Fruit fly (Drosophila melanogaster): Measurements from ENCODE around the gene Hira.
A peak's percentile ranks its signal among the peaks of the same experiment; 100 is the strongest.

The Hira gene

DNA sequence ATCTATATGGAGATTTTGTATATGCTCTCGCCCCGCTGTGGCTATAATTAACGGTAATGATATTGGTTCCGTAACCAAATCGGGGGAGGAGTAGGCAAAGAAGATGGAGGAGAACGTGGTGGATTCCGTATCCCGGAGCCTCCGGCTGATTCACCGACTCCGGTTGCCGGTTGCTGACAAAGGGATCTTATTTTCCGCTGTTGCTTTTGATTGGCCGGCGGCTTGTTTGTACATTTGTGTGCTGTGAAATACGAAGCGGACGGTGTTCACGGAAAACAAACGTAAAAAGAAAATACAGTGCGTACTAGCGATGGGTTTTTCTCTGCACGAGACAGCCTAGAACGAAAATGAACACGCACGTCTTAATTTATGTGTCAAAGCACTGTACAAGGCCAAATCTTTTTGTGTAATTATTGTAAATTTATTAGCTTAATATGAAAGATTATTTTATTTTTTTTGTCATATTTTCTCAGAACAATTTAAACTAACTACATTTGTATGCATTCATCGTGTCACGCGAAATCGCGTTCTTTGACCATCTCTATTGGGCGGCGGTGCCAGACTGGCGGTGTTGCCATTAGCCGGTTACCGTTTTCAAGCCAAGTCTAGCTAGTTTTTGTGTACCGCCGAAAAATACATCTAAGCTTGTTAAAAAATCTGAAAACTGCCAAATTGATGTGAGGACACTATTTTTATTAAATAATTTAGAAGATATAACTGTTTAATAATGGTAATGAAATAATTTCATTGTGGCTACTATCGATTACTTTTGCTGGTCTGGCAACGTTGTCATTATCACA lies 12.4 kb downstream of the Hira start, which contains the start of the genes Pdp and Rab39 (continued):
- TF ChIP-seq Optix (GFP tag; IDR thresholded peaks at IDR 0.05) (peak; percentile 35; the same call in 1 of the 3 replicates), gcm (GFP tag; optimal IDR thresholded peaks at IDR 0.05) (peak; percentile 60), odd (GFP tag; optimal IDR thresholded peaks at IDR 0.05) (no peak), CG3163 (GFP tag; optimal IDR thresholded peaks at IDR 0.05) (no peak), CG7745 (tag; optimal IDR thresholded peaks at IDR 0.05) (no peak), CG4617 (GFP tag; optimal IDR thresholded peaks at IDR 0.05; ENCODE audit: borderline replicate concordance) (peak; percentile 77), ranshi (GFP tag; IDR thresholded peaks at IDR 0.05) (peak; percentile 72; the same call in 1 of the 2 replicates), vnd (GFP tag; IDR thresholded peaks at IDR 0.05; ENCODE audit: partially characterized antibody) (peak; percentile 94), CG18011 (GFP tag; optimal IDR thresholded peaks at IDR 0.05) (peak; percentile 53), D (optimal IDR thresholded peaks at IDR 0.05) (no peak), D (GFP tag; optimal IDR thresholded peaks at IDR 0.05) (peak; percentile 20), CG1603 (tag; optimal IDR thresholded peaks at IDR 0.05) (peak; percentile 54), CG4328 (GFP tag; optimal IDR thresholded peaks at IDR 0.05) (peak; percentile 70), Doc2 (GFP tag; IDR thresholded peaks at IDR 0.05) (peak; percentile 58), CG31365 (tag; optimal IDR thresholded peaks at IDR 0.05) (no peak), BEAF-32 (GFP tag; optimal IDR thresholded peaks at IDR 0.05) (peak; percentile 94), CG15479 (GFP tag; optimal IDR thresholded peaks at IDR 0.05) (no peak), CG8089 (GFP tag; optimal IDR thresholded peaks at IDR 0.05) (peak; percentile 11), vfl (GFP tag; optimal IDR thresholded peaks at IDR 0.05) (peak; percentile 67), CG2116 (GFP tag; optimal IDR thresholded peaks at IDR 0.05) (peak; percentile 78), Poxn (GFP tag; IDR thresholded peaks at IDR 0.05) (peak; percentile 19; the same call in 1 of the 2 replicates), CG8765 (GFP tag; IDR thresholded peaks at IDR 0.05) (0 out of 2 replicates have a peak, but pooled peaks have one; percentile 38), CG2202 (tag; optimal IDR thresholded peaks at IDR 0.05) (peak; percentile 15), sens (GFP tag) (peak; percentile 91), CG34422 (GFP tag; IDR thresholded peaks at IDR 0.05) (peak; percentile 82), CG4360 (GFP tag; IDR thresholded peaks at IDR 0.05) (no peak), ato (GFP tag; IDR thresholded peaks at IDR 0.05; ENCODE audit: partially characterized antibody) (peak; percentile 63; the same call in 1 of the 2 replicates), CG2875 (GFP tag; optimal IDR thresholded peaks at IDR 0.05) (peak; percentile 28), Six4 (GFP tag; optimal IDR thresholded peaks at IDR 0.05) (peak; percentile 39), HHEX (GFP tag; optimal IDR thresholded peaks at IDR 0.05) (peak; percentile 66), E2f2 (GFP tag; IDR thresholded peaks at IDR 0.05) (peak; percentile 61), CG9609 (GFP tag; optimal IDR thresholded peaks at IDR 0.05) (peak; percentile 68), Lhr (GFP tag; optimal IDR thresholded peaks at IDR 0.05) (peak; percentile 51), CG6272 (GFP tag; IDR thresholded peaks at IDR 0.05) (peak; percentile 86), insv (GFP tag; optimal IDR thresholded peaks at IDR 0.05) (peak in 1 of 2 experiments; percentile 50), fd96Cb (tag; optimal IDR thresholded peaks at IDR 0.05) (peak; percentile 66), twi (tag; optimal IDR thresholded peaks at IDR 0.05) (peak; percentile 64), MTF-1 (GFP tag; optimal IDR thresholded peaks at IDR 0.05; ENCODE audit: borderline replicate concordance) (no peak), Eip74EF (GFP tag; optimal IDR thresholded peaks at IDR 0.05) (no peak), shn (GFP tag; optimal IDR thresholded peaks at IDR 0.05) (peak; percentile 44), lab (GFP tag; optimal IDR thresholded peaks at IDR 0.05) (peak; percentile 81), CG6854 (GFP tag; optimal IDR thresholded peaks at IDR 0.05) (no peak), ara (GFP tag; IDR thresholded peaks at IDR 0.05) (no peak; the same call in none of the 2 replicates), maf-S (GFP tag; optimal IDR thresholded peaks at IDR 0.05) (no peak), CrebB (tag; optimal IDR thresholded peaks at IDR 0.05) (peak; percentile 32), NC2α (GFP tag; optimal IDR thresholded peaks at IDR 0.05) (peak; percentile 6), CG15269 (tag; optimal IDR thresholded peaks at IDR 0.05) (peak; percentile 77), B-H2 (GFP tag; optimal IDR thresholded peaks at IDR 0.05) (peak; percentile 82)
